Worm (Caenorhabditis elegans): ENCODE measurements around the gene nhr-225.

The nhr-225 gene

DNA sequence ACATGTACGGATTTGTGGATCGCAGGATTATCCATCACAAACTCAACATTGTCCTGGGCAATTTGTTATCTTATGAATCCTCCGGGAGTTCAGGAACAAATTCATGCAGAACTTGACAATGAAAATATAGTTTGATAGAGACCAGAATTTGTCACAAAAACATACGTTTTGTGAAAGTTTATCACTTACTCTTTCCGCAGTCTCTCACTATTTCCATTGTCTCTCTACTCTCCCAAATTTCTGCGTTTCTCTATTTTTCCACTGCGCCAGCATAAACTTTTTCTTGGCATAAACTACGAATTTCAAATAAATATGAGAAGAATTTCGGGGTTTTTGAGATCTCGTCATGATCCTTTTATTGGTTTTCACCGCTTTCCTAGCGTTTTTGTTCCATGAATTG is 47.6 kb downstream of the nhr-225 start, which contains the start of gene cyp-33C3:
Gene cyp-33C3 (plus strand): TSS at position 149 of the 400 bp plus-strand sequence.
- no peak for TF ChIP-seq daf-16 (GFP tag; optimal IDR thresholded peaks at IDR 0.05)
- peak; percentile 9 for TF ChIP-seq daf-16 (tag; optimal IDR thresholded peaks at IDR 0.05)
- no peak for TF ChIP-seq dve-1 (tag; optimal IDR thresholded peaks at IDR 0.05; ENCODE audit: insufficient read depth)
- no peak for TF ChIP-seq zfp-3 (GFP tag; conservative IDR thresholded peaks at IDR 0.05)
- TF ChIP-seq pqm-1 (tag; optimal IDR thresholded peaks at IDR 0.05), result no peak
- no peak for TF ChIP-seq daf-12 (tag; optimal IDR thresholded peaks at IDR 0.05)
- TF ChIP-seq Y48G9A.11 (GFP tag; IDR thresholded peaks at IDR 0.05), result no peak
- TF ChIP-seq dmd-6 (GFP tag; IDR thresholded peaks at IDR 0.05), result peak; percentile 28; the same call in 1 of the 2 replicates
- no peak for TF ChIP-seq hlh-30 (tag; optimal IDR thresholded peaks at IDR 0.05; ENCODE audit: insufficient read depth)
- no peak for TF ChIP-seq lir-3 (tag; optimal IDR thresholded peaks at IDR 0.05)
- no peak for TF ChIP-seq nhr-102 (tag; optimal IDR thresholded peaks at IDR 0.05)
- no peak for TF ChIP-seq dmd-8 (GFP tag; IDR thresholded peaks at IDR 0.05)
- TF ChIP-seq nhr-28 (tag; optimal IDR thresholded peaks at IDR 0.05), result peak; percentile 84

Data from whole organism, L4 larva.